Worm (Caenorhabditis elegans): ENCODE results near the gene T04A6.1.

T04A6.1 gene

ce11 chrIII:7659440-7659839 is 43.1 kb downstream of the T04A6.1 start (continued):
- no peak for TF ChIP-seq gei-8 (GFP tag; optimal IDR thresholded peaks at IDR 0.05)
- TF ChIP-seq cey-2 (tag; optimal IDR thresholded peaks at IDR 0.05; ENCODE audit: borderline replicate concordance, insufficient read depth): no peak
- no peak for TF ChIP-seq egl-27 (tag; optimal IDR thresholded peaks at IDR 0.05)
- TF ChIP-seq zfp-3 (GFP tag; conservative IDR thresholded peaks at IDR 0.05): no peak
- no peak for TF ChIP-seq Y75B8A.6 (GFP tag; IDR thresholded peaks at IDR 0.05)
- TF ChIP-seq duxl-1 (tag; optimal IDR thresholded peaks at IDR 0.05; ENCODE audit: poor library complexity): no peak
- no peak for TF ChIP-seq lin-13 (GFP tag; optimal IDR thresholded peaks at IDR 0.05)
- peak; percentile 14; the same call in 1 of the 2 replicates for TF ChIP-seq dmd-6 (GFP tag; IDR thresholded peaks at IDR 0.05)
- TF ChIP-seq hif-1 (tag; optimal IDR thresholded peaks at IDR 0.05): no peak
- TF ChIP-seq ZK546.5 (tag; optimal IDR thresholded peaks at IDR 0.05): no peak
- no peak for TF ChIP-seq madf-5 (GFP tag; IDR thresholded peaks at IDR 0.05)
- no peak for TF ChIP-seq fkh-10 (GFP tag; optimal IDR thresholded peaks at IDR 0.05)
- no peak for TF ChIP-seq nhr-25 (tag; optimal IDR thresholded peaks at IDR 0.05; ENCODE audit: borderline replicate concordance, insufficient read depth)
- no peak for TF ChIP-seq nhr-41 (GFP tag; IDR thresholded peaks at IDR 0.05)
- TF ChIP-seq Y48G9A.11 (GFP tag; IDR thresholded peaks at IDR 0.05): no peak
- TF ChIP-seq egl-43 (GFP tag; IDR thresholded peaks at IDR 0.05): peak; percentile 74; the same call in 1 of the 2 replicates
- TF ChIP-seq mxl-3 (GFP tag; optimal IDR thresholded peaks at IDR 0.05): peak; percentile 38
- no peak for TF ChIP-seq spr-3 (GFP tag; optimal IDR thresholded peaks at IDR 0.05)
- no peak for TF ChIP-seq F49E8.2 (tag; optimal IDR thresholded peaks at IDR 0.05; ENCODE audit: borderline replicate concordance)
- no peak for TF ChIP-seq daf-12 (tag; optimal IDR thresholded peaks at IDR 0.05)
- no peak for TF ChIP-seq Y5F2A.4 (GFP tag; optimal IDR thresholded peaks at IDR 0.05)
- peak; percentile 62 for TF ChIP-seq hlh-11 (tag; optimal IDR thresholded peaks at IDR 0.05)
- TF ChIP-seq hmg-1.1 (GFP tag; IDR thresholded peaks at IDR 0.05): peak; percentile 69
- no peak for TF ChIP-seq ama-1 (optimal IDR thresholded peaks at IDR 0.05)
- TF ChIP-seq pha-4 (GFP tag; IDR thresholded peaks at IDR 0.05): no peak
- TF ChIP-seq pha-4 (tag; optimal IDR thresholded peaks at IDR 0.05): no peak
- no peak for TF ChIP-seq fos-1 (tag; optimal IDR thresholded peaks at IDR 0.05)
- TF ChIP-seq F26F4.8 (GFP tag; conservative IDR thresholded peaks at IDR 0.05): no peak
- no peak for TF ChIP-seq lim-7 (GFP tag; IDR thresholded peaks at IDR 0.05)
- no peak for TF ChIP-seq jun-1 (tag; optimal IDR thresholded peaks at IDR 0.05)
- no peak for TF ChIP-seq ceh-28 (tag; optimal IDR thresholded peaks at IDR 0.05)
- TF ChIP-seq php-3 (GFP tag; IDR thresholded peaks at IDR 0.05): peak; percentile 34; the same call in 1 of the 2 replicates
- no peak for TF ChIP-seq daf-8 (GFP tag; IDR thresholded peaks at IDR 0.05)
- TF ChIP-seq mes-2 (tag; optimal IDR thresholded peaks at IDR 0.05; ENCODE audit: poor library complexity, severe bottlenecking): peak; percentile 55
- TF ChIP-seq dmd-8 (GFP tag; IDR thresholded peaks at IDR 0.05): no peak
- no peak for TF ChIP-seq ZK337.2 (GFP tag; IDR thresholded peaks at IDR 0.05)
- peak; percentile 77 for TF ChIP-seq hlh-30 (tag; optimal IDR thresholded peaks at IDR 0.05; ENCODE audit: insufficient read depth)
- TF ChIP-seq ceh-32 (tag; optimal IDR thresholded peaks at IDR 0.05; ENCODE audit: poor library complexity): no peak
- peak; percentile 49 for TF ChIP-seq F37D6.2 (tag; optimal IDR thresholded peaks at IDR 0.05)
- no peak for TF ChIP-seq unc-130 (GFP tag; optimal IDR thresholded peaks at IDR 0.05)
- no peak for TF ChIP-seq tag-97 (GFP tag; IDR thresholded peaks at IDR 0.05)
- no peak for TF ChIP-seq F44E2.7 (GFP tag; IDR thresholded peaks at IDR 0.05)
- TF ChIP-seq nhr-48 (tag; optimal IDR thresholded peaks at IDR 0.05): no peak
- no peak for TF ChIP-seq mdt-29 (GFP tag; IDR thresholded peaks at IDR 0.05)
- TF ChIP-seq set-16 (GFP tag; IDR thresholded peaks at IDR 0.05): peak; percentile 87
- TF ChIP-seq lin-38 (GFP tag; IDR thresholded peaks at IDR 0.05): no peak
- no peak for TF ChIP-seq zip-11 (GFP tag; IDR thresholded peaks at IDR 0.05)
- peak in 1 of 2 experiments; percentile 74 for TF ChIP-seq unc-62 (GFP tag; optimal IDR thresholded peaks at IDR 0.05 in 1 of 2)
- TF ChIP-seq unc-62 (tag; optimal IDR thresholded peaks at IDR 0.05): no peak
- TF ChIP-seq nhr-77 (tag; optimal IDR thresholded peaks at IDR 0.05): no peak
- TF ChIP-seq tra-1 (GFP tag; IDR thresholded peaks at IDR 0.05): no peak

All from whole organism, L4 larva.